Fruit fly (Drosophila melanogaster): ENCODE results near the gene ND-23.

- TF ChIP-seq h (optimal IDR thresholded peaks at IDR 0.05) = no peak
- TF ChIP-seq Sin3A (optimal IDR thresholded peaks at IDR 0.05) = no peak
- no peak for TF ChIP-seq ttk (optimal IDR thresholded peaks at IDR 0.05)
- TF ChIP-seq psq (optimal IDR thresholded peaks at IDR 0.05) = no peak
These were observed 3.6 kb downstream of the ND-23 start, which contains the start of gene CG43318 for dm6 chr3R:15833332-15833731.
